Worm (Caenorhabditis elegans) whole organism, mixed stage, embryonic: ENCODE measurements around the gene Y77E11A.8.

Experiments
- M03D4.4 ChIP-seq: sonication (generic microtip); optimal IDR thresholded peaks from 2 replicates; lab custom pipeline; 2017; ENCODE audit warnings: mild to moderate bottlenecking, missing genetic modification characterization, missing compliant biosample characterization
- blmp-1 ChIP-seq: fragments of 150-350 bp; optimal IDR thresholded peaks from 2 replicates; lab custom pipeline; 2014; ENCODE audit warnings: missing biosample characterization, missing genetic modification characterization
- ceh-39 ChIP-seq: fragments of 150-350 bp; optimal IDR thresholded peaks from 2 replicates; lab custom pipeline; 2014; ENCODE audit warnings: missing biosample characterization, missing genetic modification characterization
- ceh-43 ChIP-seq: fragments of 200-800 bp; sonication (Bioruptor generic); optimal IDR thresholded peaks from 2 replicates; lab custom pipeline; 2018; ENCODE audit warnings: mild to moderate bottlenecking, missing genetic modification characterization, moderate library complexity, missing compliant biosample characterization
- ceh-83 ChIP-seq: fragments of 200-800 bp; sonication (Bioruptor generic); optimal IDR thresholded peaks from 2 replicates; lab custom pipeline; 2018; ENCODE audit warnings: mild to moderate bottlenecking, missing genetic modification characterization, missing compliant biosample characterization
- ces-1 ChIP-seq: fragments of 150-350 bp; optimal IDR thresholded peaks from 2 replicates; lab custom pipeline; 2014; ENCODE audit warnings: missing biosample characterization, missing genetic modification reagents, missing genetic modification characterization
- cnd-1 ChIP-seq: fragments of 200-800 bp; sonication (Bioruptor generic); optimal IDR thresholded peaks from 2 replicates; lab custom pipeline; 2018; ENCODE audit warnings: mild to moderate bottlenecking, missing genetic modification characterization, missing compliant biosample characterization
- drap-1 ChIP-seq: fragments of 200-800 bp; sonication (Bioruptor generic); optimal IDR thresholded peaks from 3 replicates; lab custom pipeline; 2018; ENCODE audit warnings: mild to moderate bottlenecking, missing genetic modification characterization, missing compliant biosample characterization
- elt-1 ChIP-seq: sonication (generic microtip); optimal IDR thresholded peaks from 2 replicates; lab custom pipeline; 2017; ENCODE audit warnings: missing genetic modification characterization, mild to moderate bottlenecking, missing compliant biosample characterization, antibody characterized with exemption, moderate library complexity, borderline replicate concordance; ENCODE audit not compliant: insufficient read depth
- elt-3 ChIP-seq: fragments of 150-350 bp; optimal IDR thresholded peaks from 2 replicates; lab custom pipeline; 2014; ENCODE audit warnings: missing biosample characterization, missing genetic modification characterization
- flh-1 ChIP-seq: fragments of 200-800 bp; sonication (Bioruptor generic); optimal IDR thresholded peaks from 2 replicates; lab custom pipeline; 2018; ENCODE audit warnings: mild to moderate bottlenecking, missing genetic modification characterization, moderate library complexity, missing compliant biosample characterization
- ham-2 ChIP-seq: fragments of 200-800 bp; sonication (Bioruptor generic); optimal IDR thresholded peaks from 2 replicates; lab custom pipeline; 2018; ENCODE audit warnings: mild to moderate bottlenecking, missing genetic modification characterization, missing compliant biosample characterization
- hlh-1 ChIP-seq: fragments of 150-350 bp; optimal IDR thresholded peaks from 2 replicates; lab custom pipeline; 2014; ENCODE audit warnings: missing biosample characterization, missing genetic modification reagents, missing genetic modification characterization
- lin-13 ChIP-seq: fragments of 150-350 bp; optimal IDR thresholded peaks from 2 replicates; lab custom pipeline; 2014; ENCODE audit warnings: missing biosample characterization, missing genetic modification characterization
- lin-32 ChIP-seq: fragments of 200-800 bp; sonication (Bioruptor generic); optimal IDR thresholded peaks from 2 replicates; lab custom pipeline; 2018; ENCODE audit warnings: mild to moderate bottlenecking, missing genetic modification characterization, missing compliant biosample characterization
- mep-1 ChIP-seq: fragments of 150-350 bp; optimal IDR thresholded peaks from 2 replicates; lab custom pipeline; 2017; ENCODE audit warnings: missing biosample characterization, missing genetic modification reagents, missing genetic modification characterization, inconsistent platforms
- mls-2 ChIP-seq: sonication (generic microtip); optimal IDR thresholded peaks from 2 replicates; lab custom pipeline; 2016; ENCODE audit warnings: mild to moderate bottlenecking, missing genetic modification characterization, moderate library complexity, missing compliant biosample characterization
- nhr-12 ChIP-seq: fragments of 150-350 bp; optimal IDR thresholded peaks from 2 replicates; lab custom pipeline; 2014; ENCODE audit warnings: missing biosample characterization, missing genetic modification characterization
- nhr-2 ChIP-seq: fragments of 150-350 bp; optimal IDR thresholded peaks from 2 replicates; lab custom pipeline; 2014; ENCODE audit warnings: missing biosample characterization, missing genetic modification characterization
- nhr-237 ChIP-seq: fragments of 150-350 bp; optimal IDR thresholded peaks from 2 replicates; lab custom pipeline; 2014; ENCODE audit warnings: missing biosample characterization, missing genetic modification characterization
- nhr-28 ChIP-seq: fragments of 150-350 bp; optimal IDR thresholded peaks from 2 replicates; lab custom pipeline; 2014; ENCODE audit warnings: missing biosample characterization, missing genetic modification characterization
- pha-4 ChIP-seq: fragments of 150-350 bp; optimal IDR thresholded peaks from 2 replicates; lab custom pipeline; 2018; ENCODE audit warnings: missing biosample characterization, missing genetic modification reagents, missing genetic modification characterization
- sem-2 ChIP-seq: fragments of 200-800 bp; sonication (Bioruptor generic); optimal IDR thresholded peaks from 2 replicates; lab custom pipeline; 2018; ENCODE audit warnings: mild to moderate bottlenecking, missing genetic modification characterization, missing compliant biosample characterization
- snpc-4 ChIP-seq: fragments of 150-350 bp; optimal IDR thresholded peaks from 2 replicates; lab custom pipeline; 2014; ENCODE audit warnings: missing biosample characterization, missing genetic modification characterization
- sptf-1 ChIP-seq: sonication (generic microtip); optimal IDR thresholded peaks from 2 replicates; lab custom pipeline; 2017; ENCODE audit warnings: mild to moderate bottlenecking, missing genetic modification characterization, moderate library complexity, missing compliant biosample characterization
- tbx-8 ChIP-seq: fragments of 200-800 bp; sonication (Bioruptor generic); optimal IDR thresholded peaks from 2 replicates; lab custom pipeline; 2018; ENCODE audit warnings: mild to moderate bottlenecking, missing genetic modification characterization, moderate library complexity, missing compliant biosample characterization
- unc-120 ChIP-seq: sonication (generic microtip); optimal IDR thresholded peaks from 2 replicates; lab custom pipeline; 2017; ENCODE audit warnings: missing genetic modification characterization, missing compliant biosample characterization; ENCODE audit not compliant: poor library complexity, severe bottlenecking
- unc-39 ChIP-seq: fragments of 150-350 bp; optimal IDR thresholded peaks from 2 replicates; lab custom pipeline; 2014; ENCODE audit warnings: missing biosample characterization, missing genetic modification characterization
- unc-62 ChIP-seq: fragments of 150-350 bp; optimal IDR thresholded peaks from 2 replicates; lab custom pipeline; 2014; ENCODE audit warnings: missing biosample characterization, missing genetic modification reagents, missing genetic modification characterization
- zip-8 ChIP-seq: fragments of 150-350 bp; optimal IDR thresholded peaks from 2 replicates; lab custom pipeline; 2014; ENCODE audit warnings: missing biosample characterization, missing genetic modification characterization
- ztf-11 ChIP-seq: fragments of 150-350 bp; optimal IDR thresholded peaks from 2 replicates; lab custom pipeline; 2014; ENCODE audit warnings: missing biosample characterization, missing genetic modification characterization

Gene Y77E11A.8

ce11 chrIV:1385915-1386314, 38.9 kb downstream of the Y77E11A.8 start, which contains the start of gene nhr-41:
TSS of gene nhr-41 (plus strand) at chrIV:1386215.
- TF ChIP-seq sptf-1 (tag; lab: Kevin White, UChicago), result peak; percentile 8
- no peak for TF ChIP-seq nhr-12
- no peak for TF ChIP-seq nhr-28 (tag; lab: Kevin White, UChicago)
- TF ChIP-seq hlh-1 (tag; lab: Kevin White, UChicago), result no peak

- TF ChIP-seq ceh-39 (tag; lab: Kevin White, UChicago), result no peak
- no peak for TF ChIP-seq drap-1 (GFP tag; lab: Kevin White, UChicago)
- TF ChIP-seq lin-13, result no peak
- TF ChIP-seq nhr-2, result no peak
- no peak for TF ChIP-seq hlh-1 (tag; lab: Kevin White, UChicago)
- TF ChIP-seq flh-1 (GFP tag; lab: Kevin White, UChicago), result no peak
- no peak for TF ChIP-seq pha-4
- TF ChIP-seq unc-39 (tag; lab: Kevin White, UChicago), result no peak
- TF ChIP-seq lin-32 (GFP tag; lab: Kevin White, UChicago), result no peak
- no peak for TF ChIP-seq zip-8 (tag; lab: Kevin White, UChicago)
- TF ChIP-seq M03D4.4 (tag; lab: Kevin White, UChicago), result no peak
- no peak for TF ChIP-seq sem-2 (GFP tag; lab: Kevin White, UChicago)
- TF ChIP-seq cnd-1 (tag; lab: Kevin White, UChicago), result no peak
- no peak for TF ChIP-seq ham-2 (GFP tag; lab: Kevin White, UChicago)
- TF ChIP-seq mls-2 (tag; lab: Kevin White, UChicago), result no peak
- no peak for TF ChIP-seq unc-62 (GFP tag; lab: Kevin White, UChicago)
- TF ChIP-seq, all 35 proteins: peak for 0
These were observed 39.4 kb downstream of the Y77E11A.8 start for ce11 chrIV:1385500-1385899.

ce11 chrIV:1381596-1382274, 43.1 kb downstream of the Y77E11A.8 start:
- TF ChIP-seq snpc-4 (tag; lab: Kevin White, UChicago), result no peak
- no peak for TF ChIP-seq ceh-83 (GFP tag; lab: Kevin White, UChicago)
- TF ChIP-seq sem-2 (GFP tag; lab: Kevin White, UChicago), result no peak
- no peak for TF ChIP-seq nhr-237
- no peak for TF ChIP-seq ceh-43 (GFP tag; lab: Kevin White, UChicago)
- no peak for TF ChIP-seq blmp-1
- TF ChIP-seq ham-2 (GFP tag; lab: Kevin White, UChicago), result no peak
- TF ChIP-seq mls-2 (tag; lab: Kevin White, UChicago), result no peak
- TF ChIP-seq cnd-1 (tag; lab: Kevin White, UChicago), result no peak
- TF ChIP-seq ztf-11 (tag; lab: Kevin White, UChicago), result no peak
- TF ChIP-seq unc-120 (tag; lab: Kevin White, UChicago), result no peak
- no peak for TF ChIP-seq pha-4
- TF ChIP-seq mep-1 (tag; lab: Kevin White, UChicago), result no peak
- no peak for TF ChIP-seq drap-1 (GFP tag; lab: Kevin White, UChicago)

- no peak for TF ChIP-seq drap-1 (GFP tag; lab: Kevin White, UChicago)
- no peak for TF ChIP-seq nhr-2
- TF ChIP-seq nhr-28 (tag; lab: Kevin White, UChicago), result no peak
- no peak for TF ChIP-seq mep-1 (tag; lab: Kevin White, UChicago)
- no peak for TF ChIP-seq tbx-8
- no peak for TF ChIP-seq unc-120 (tag; lab: Kevin White, UChicago)
- TF ChIP-seq mls-2 (tag; lab: Kevin White, UChicago), result no peak
- no peak for TF ChIP-seq ceh-39 (tag; lab: Kevin White, UChicago)
- no peak for TF ChIP-seq ham-2 (GFP tag; lab: Kevin White, UChicago)
- TF ChIP-seq nhr-237, result no peak
- TF ChIP-seq elt-3, result no peak
- TF ChIP-seq flh-1 (GFP tag; lab: Kevin White, UChicago), result no peak
- TF ChIP-seq blmp-1, result no peak
- no peak for TF ChIP-seq snpc-4 (tag; lab: Kevin White, UChicago)
- no peak for TF ChIP-seq sem-2 (GFP tag; lab: Kevin White, UChicago)
These were observed 44.5 kb downstream of the Y77E11A.8 start for ce11 chrIV:1380350-1380749.

- TF ChIP-seq pha-4, result no peak
- TF ChIP-seq ceh-39 (tag; lab: Kevin White, UChicago), result no peak
- no peak for TF ChIP-seq zip-8 (tag; lab: Kevin White, UChicago)
- TF ChIP-seq nhr-237, result no peak
- TF ChIP-seq sptf-1 (tag; lab: Kevin White, UChicago), result no peak
- TF ChIP-seq elt-1 (tag; lab: Kevin White, UChicago), result no peak
- no peak for TF ChIP-seq lin-13
- no peak for TF ChIP-seq snpc-4 (tag; lab: Kevin White, UChicago)
- TF ChIP-seq ces-1, result no peak
- no peak for TF ChIP-seq M03D4.4 (tag; lab: Kevin White, UChicago)
- TF ChIP-seq elt-3, result no peak
- no peak for TF ChIP-seq nhr-2
- no peak for TF ChIP-seq ztf-11 (tag; lab: Kevin White, UChicago)
- TF ChIP-seq tbx-8, result no peak
These were observed 45.9 kb downstream of the Y77E11A.8 start for ce11 chrIV:1378954-1379353.
